Worm (Caenorhabditis elegans): ENCODE data around the gene ttr-6.

Gene ttr-6

ce11 chrX:6618712-6619111, 21.8 kb upstream of the ttr-6 start, which contains the start of gene kqt-1:
kqt-1 (plus strand) TSS chrX:6619012.
- TF ChIP-seq dao-5 (tag; optimal IDR thresholded peaks at IDR 0.05) (no peak), W03F9.2 (tag; optimal IDR thresholded peaks at IDR 0.05) (no peak), him-1 (tag; optimal IDR thresholded peaks at IDR 0.05) (no peak)

DNA sequence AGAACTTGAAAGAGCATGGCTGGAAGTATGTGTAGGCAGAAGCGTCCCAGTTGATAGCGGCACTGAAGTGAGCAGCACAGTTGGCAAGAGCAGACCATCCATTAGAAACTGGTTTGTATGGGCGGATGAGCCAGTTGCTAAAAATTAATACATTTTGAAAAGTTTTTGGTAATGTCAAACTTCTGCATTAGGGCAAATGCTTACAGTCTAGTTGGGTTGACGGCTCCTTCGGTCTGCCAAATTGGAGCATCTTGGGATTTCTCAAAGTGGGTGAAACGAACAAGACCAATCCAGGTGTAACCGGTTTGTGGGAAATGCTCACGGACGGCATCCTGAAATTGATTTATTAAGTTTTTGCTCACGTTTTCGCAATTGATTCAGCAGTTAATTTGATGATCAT, 20.7 kb upstream of the ttr-6 start:
- TF ChIP-seq W03F9.2 (tag; optimal IDR thresholded peaks at IDR 0.05), result no peak
- no peak for TF ChIP-seq dao-5 (tag; optimal IDR thresholded peaks at IDR 0.05)
- no peak for TF ChIP-seq him-1 (tag; optimal IDR thresholded peaks at IDR 0.05)

DNA sequence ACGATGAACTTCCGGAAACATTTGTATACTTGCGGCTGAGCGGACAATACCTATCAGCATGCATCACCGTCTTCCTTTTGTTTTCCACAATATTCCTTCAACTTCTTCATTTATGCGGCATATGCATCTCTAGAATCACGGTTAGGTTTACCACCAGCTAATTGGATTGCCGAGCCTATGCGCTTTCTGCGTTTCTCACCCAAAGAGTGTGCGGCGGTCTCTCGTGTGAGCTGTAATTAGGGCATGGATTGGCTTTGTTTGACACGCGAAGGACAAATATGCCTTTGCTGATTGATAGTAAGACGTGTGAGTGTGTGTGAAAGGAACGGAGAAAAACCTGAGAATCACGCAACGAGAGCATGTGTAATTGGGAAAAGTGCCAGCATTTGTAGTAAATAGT, 16.6 kb upstream of the ttr-6 start:
- TF ChIP-seq him-1 (tag; optimal IDR thresholded peaks at IDR 0.05) (no peak), dao-5 (tag; optimal IDR thresholded peaks at IDR 0.05) (no peak), W03F9.2 (tag; optimal IDR thresholded peaks at IDR 0.05) (no peak)

- no peak for TF ChIP-seq dao-5 (tag; optimal IDR thresholded peaks at IDR 0.05)
- TF ChIP-seq W03F9.2 (tag; optimal IDR thresholded peaks at IDR 0.05), result no peak
- no peak for TF ChIP-seq him-1 (tag; optimal IDR thresholded peaks at IDR 0.05)
Measured at ce11 chrX:6609717-6610116, 12.8 kb upstream of the ttr-6 start, which contains the start of gene C25B8.8. C25B8.8 (plus strand) TSS chrX:6610017.

DNA sequence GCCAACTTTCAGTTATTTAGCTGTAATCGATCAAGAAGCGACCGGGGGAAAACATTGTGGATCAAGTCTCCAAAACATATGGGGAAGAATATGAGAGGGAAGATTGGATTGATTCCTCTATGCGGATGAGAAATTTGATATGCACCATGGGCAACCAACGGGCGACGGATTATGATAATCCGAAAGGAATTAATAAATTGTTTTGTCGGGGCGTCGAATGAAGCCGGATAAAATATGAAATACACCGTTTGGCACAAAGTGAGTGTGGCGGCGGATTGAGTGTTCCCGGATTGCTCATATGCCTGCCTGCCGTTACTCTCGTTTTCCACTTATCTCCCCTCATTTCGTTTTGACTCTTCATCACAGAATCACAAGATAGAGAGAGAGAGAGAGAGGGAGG, 12.3 kb upstream of the ttr-6 start:
- no peak for TF ChIP-seq W03F9.2 (tag; optimal IDR thresholded peaks at IDR 0.05)
- no peak for TF ChIP-seq him-1 (tag; optimal IDR thresholded peaks at IDR 0.05)
- no peak for TF ChIP-seq dao-5 (tag; optimal IDR thresholded peaks at IDR 0.05)

DNA sequence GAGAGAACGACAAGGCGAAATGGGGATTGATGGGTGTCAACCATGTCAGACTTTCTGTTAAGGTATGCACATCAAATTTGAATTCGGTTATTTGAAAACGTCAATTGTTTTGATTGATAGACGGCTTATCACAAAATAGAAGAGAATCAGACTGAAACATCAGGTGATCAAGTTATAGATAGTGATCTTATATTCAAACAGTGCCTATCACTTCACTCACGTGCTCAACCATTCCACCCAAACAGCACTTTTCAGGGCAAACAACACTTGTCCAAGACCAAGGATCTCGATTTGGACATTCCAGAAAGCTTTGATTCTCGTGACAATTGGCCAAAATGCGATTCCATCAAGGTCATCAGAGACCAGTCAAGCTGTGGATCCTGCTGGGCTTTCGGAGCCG, 10.7 kb upstream of the ttr-6 start:
- TF ChIP-seq him-1 (tag; optimal IDR thresholded peaks at IDR 0.05) (no peak), W03F9.2 (tag; optimal IDR thresholded peaks at IDR 0.05) (no peak), dao-5 (tag; optimal IDR thresholded peaks at IDR 0.05) (no peak)

DNA sequence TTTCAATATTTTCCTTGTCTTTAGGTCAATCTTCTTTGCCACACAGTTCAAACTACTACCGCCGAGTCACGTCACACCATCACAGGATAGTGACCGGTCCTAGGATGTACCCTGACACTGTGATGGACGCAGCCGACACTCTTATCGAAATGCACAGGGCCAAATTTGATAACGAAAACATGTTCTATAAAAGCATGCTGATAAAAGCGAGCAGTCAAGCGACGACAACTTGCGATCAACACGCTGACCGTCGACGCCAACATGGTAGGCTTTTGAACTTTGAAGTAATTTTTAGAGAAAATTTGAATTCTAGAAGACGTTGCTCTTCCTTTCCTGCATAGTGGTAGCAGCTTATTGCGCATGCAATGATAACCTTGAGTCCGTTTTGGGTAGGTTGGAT, 10.1 kb upstream of the ttr-6 start, which contains the start of gene cpr-6:
cpr-6 (plus strand) TSS at position 217 of the 400 bp plus-strand sequence.
- TF ChIP-seq him-1 (tag; optimal IDR thresholded peaks at IDR 0.05) (no peak), W03F9.2 (tag; optimal IDR thresholded peaks at IDR 0.05) (no peak), dao-5 (tag; optimal IDR thresholded peaks at IDR 0.05) (no peak)

DNA sequence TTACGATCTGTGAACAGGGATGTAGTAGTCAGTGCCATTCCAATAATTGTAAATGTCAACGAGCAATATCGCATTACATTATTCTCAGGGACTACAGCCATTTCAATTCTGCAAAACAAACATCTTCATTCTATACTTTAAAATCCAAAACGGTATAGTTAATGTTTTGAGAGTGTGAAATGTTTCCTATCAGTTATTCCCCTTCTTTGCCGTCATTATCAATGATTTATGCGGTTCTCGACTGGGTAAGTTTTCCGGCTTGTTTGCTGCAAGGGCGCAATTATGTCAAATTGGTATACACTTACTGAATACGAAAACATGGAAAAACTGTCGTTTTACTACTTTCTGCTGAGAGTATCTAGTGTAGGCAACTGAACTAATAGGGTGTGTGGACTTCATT, 6.2 kb upstream of the ttr-6 start, which contains the start of gene F23G4.1:
F23G4.1 (minus strand) TSS at position 101 of the 400 bp plus-strand sequence.
- TF ChIP-seq him-1 (tag; optimal IDR thresholded peaks at IDR 0.05), result no peak
- no peak for TF ChIP-seq W03F9.2 (tag; optimal IDR thresholded peaks at IDR 0.05)
- no peak for TF ChIP-seq dao-5 (tag; optimal IDR thresholded peaks at IDR 0.05)

ce11 chrX:6601967-6602366, 5.0 kb upstream of the ttr-6 start:
- TF ChIP-seq him-1 (tag; optimal IDR thresholded peaks at IDR 0.05), result no peak
- no peak for TF ChIP-seq W03F9.2 (tag; optimal IDR thresholded peaks at IDR 0.05)
- TF ChIP-seq dao-5 (tag; optimal IDR thresholded peaks at IDR 0.05), result no peak

- TF ChIP-seq him-1 (tag; optimal IDR thresholded peaks at IDR 0.05) (no peak), W03F9.2 (tag; optimal IDR thresholded peaks at IDR 0.05) (no peak), dao-5 (tag; optimal IDR thresholded peaks at IDR 0.05) (no peak)
Measured at ce11 chrX:6598732-6599131, 1.8 kb upstream of the ttr-6 start, which contains the start of gene hic-1. hic-1 (minus strand) TSS chrX:6598832.

DNA sequence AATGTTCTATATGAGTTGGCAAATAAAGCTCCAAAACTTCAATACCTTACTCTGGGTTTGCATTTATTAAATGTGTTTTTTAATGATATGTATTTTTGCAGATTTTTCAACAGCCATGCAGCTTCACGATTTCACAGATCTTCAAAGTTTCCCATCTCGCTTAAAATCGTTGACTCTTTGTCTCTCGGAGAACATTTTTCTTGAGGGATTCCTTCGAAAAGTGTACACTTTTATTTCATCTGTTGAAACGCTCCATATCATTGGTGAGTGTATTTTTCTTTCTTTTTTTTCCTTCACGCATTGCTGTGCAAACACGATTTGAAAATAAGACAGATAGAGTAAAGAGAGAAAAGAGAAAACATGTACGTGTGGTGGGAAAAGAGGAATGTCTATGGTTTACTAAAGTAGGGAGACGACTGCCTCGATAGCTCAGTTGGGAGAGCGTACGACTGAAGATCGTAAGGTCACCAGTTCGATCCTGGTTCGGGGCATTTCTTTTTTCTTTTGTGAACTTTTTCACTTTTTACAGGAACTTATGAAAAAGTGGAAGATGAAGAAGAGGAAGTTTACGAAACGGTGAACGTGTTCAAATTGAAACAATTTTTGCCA, 3.6 kb downstream of the ttr-6 start:
- TF ChIP-seq dao-5 (tag; optimal IDR thresholded peaks at IDR 0.05) (peak; percentile 77), W03F9.2 (tag; optimal IDR thresholded peaks at IDR 0.05) (peak; percentile 75), him-1 (tag; optimal IDR thresholded peaks at IDR 0.05) (peak; percentile 63)

DNA sequence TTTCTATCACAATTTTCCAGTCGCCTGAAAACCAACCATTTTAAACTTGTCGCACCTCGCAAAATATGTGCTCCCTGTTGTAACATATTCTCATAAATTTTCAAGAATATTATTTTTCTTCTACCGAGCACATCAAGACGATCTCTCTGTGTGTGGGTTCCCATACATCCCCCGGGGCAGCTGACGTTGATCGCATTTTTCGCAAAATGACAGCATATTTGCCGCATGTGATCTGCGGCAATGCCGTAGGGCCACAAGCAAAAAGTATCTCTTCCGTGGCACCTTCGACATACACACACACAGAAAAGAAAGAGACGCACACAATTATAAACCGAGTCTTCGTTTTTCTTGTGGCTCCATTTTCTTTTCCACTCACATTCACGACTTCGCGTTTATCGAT, 5.2 kb downstream of the ttr-6 start:
- TF ChIP-seq him-1 (tag; optimal IDR thresholded peaks at IDR 0.05) (no peak), W03F9.2 (tag; optimal IDR thresholded peaks at IDR 0.05) (no peak), dao-5 (tag; optimal IDR thresholded peaks at IDR 0.05) (no peak)

DNA sequence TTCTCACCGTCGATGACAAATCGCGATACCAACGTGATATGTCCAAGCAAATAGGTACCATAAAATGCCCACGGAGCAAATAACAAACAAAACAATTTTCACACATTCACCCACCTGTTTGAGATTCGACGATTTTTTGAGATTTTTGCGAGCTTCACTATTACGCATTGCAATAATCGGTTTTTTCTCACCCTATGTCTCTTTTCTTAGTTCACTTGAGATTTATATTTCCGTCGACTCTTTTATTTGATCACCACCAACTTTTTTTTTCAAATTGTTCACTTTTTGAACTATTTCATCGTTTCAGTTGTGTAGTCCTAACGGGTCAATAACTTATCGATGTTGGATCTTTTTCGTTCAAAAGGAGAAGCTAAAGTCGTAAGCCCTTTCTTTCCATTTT, 8.4 kb downstream of the ttr-6 start, which contains the start of gene fbxl-4:
fbxl-4 (plus strand) TSS at position 301 of the 400 bp plus-strand sequence.
- TF ChIP-seq W03F9.2 (tag; optimal IDR thresholded peaks at IDR 0.05) (no peak), dao-5 (tag; optimal IDR thresholded peaks at IDR 0.05) (no peak), him-1 (tag; optimal IDR thresholded peaks at IDR 0.05) (no peak)

DNA sequence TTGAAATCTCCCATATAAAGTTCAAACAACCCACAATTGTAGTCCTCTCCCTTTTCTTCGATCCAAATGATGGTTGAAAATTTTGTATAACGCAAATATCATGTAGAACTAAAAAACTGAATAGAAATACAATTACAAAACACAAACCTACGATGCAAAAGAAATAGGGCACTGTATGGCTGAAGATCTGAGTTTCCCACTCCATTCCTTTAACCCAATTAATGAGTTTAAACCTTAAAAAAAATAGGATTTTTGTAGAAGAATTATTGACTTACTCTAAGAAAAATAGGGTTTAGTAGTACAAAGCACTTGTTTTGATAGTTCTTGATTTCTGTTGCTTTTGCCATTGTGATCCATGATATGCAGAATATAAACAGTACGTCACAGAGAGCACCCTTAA, 13.5 kb downstream of the ttr-6 start:
- no peak for TF ChIP-seq W03F9.2 (tag; optimal IDR thresholded peaks at IDR 0.05)

DNA sequence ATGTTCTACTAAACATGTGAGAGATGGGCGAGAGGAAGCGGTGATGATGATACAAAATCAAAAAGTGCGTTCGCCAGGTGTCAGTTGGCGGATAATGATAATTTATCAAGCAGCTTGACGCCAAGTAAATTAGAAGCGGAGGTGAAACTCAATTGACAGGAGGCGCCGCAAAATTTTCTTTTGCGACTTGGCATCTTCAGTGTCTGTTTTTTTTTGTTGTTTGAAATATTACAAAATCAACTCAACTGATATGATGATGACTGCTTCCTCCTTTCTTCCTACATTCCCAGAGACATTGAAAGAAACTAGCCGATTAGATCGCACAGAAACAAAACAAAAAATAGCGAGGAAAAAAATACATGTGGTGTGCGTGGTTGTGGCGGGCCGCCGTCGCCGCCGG, 20.9 kb downstream of the ttr-6 start:
- TF ChIP-seq dao-5 (tag; optimal IDR thresholded peaks at IDR 0.05) (no peak), W03F9.2 (tag; optimal IDR thresholded peaks at IDR 0.05) (no peak), him-1 (tag; optimal IDR thresholded peaks at IDR 0.05) (no peak)
